Fruit fly (Drosophila melanogaster) whole organism, pupa: Measurements from ENCODE around the gene CG32087.

Experiments used
- CG10348 ChIP-seq: fragments of 200-800 bp; sonication (Bioruptor generic); IDR thresholded peaks from 2 replicates; pipeline ENCODE4 v1.3.6; 2022; ENCODE audit warnings: missing biosample characterization, missing genetic modification characterization
- CG12605 ChIP-seq: fragments of 200-800 bp; sonication (Bioruptor generic); IDR thresholded peaks from 2 replicates; pipeline ENCODE4 v1.3.6; 2022; ENCODE audit warnings: missing biosample characterization, missing genetic modification characterization
- CG13204 ChIP-seq: fragments of 200-800 bp; sonication (Bioruptor generic); optimal IDR thresholded peaks from 2 replicates; lab custom pipeline; 2018; ENCODE audit warnings: missing biosample characterization, mild to moderate bottlenecking, missing genetic modification characterization, moderate library complexity
- CG14655 ChIP-seq: fragments of 200-800 bp; sonication (Bioruptor generic); optimal IDR thresholded peaks from 3 replicates; lab custom pipeline; 2017; ENCODE audit warnings: mild to moderate bottlenecking, missing biosample characterization, missing genetic modification reagents, missing genetic modification characterization
- CG15710 ChIP-seq: fragments of 200-800 bp; sonication (Bioruptor generic); optimal IDR thresholded peaks from 2 replicates; lab custom pipeline; 2018; ENCODE audit warnings: missing biosample characterization, mild to moderate bottlenecking, missing genetic modification characterization, moderate library complexity
- CG17806 ChIP-seq: fragments of 200-800 bp; sonication (Bioruptor generic); optimal IDR thresholded peaks from 2 replicates; lab custom pipeline; 2018; ENCODE audit warnings: missing biosample characterization, mild to moderate bottlenecking, missing genetic modification characterization, moderate library complexity
- CG32121 ChIP-seq: fragments of 200-800 bp; sonication (Bioruptor generic); IDR thresholded peaks from 2 replicates; pipeline ENCODE4 v1.3.6; 2022; ENCODE audit warnings: missing biosample characterization, missing genetic modification characterization
- CG34367 ChIP-seq: fragments of 200-800 bp; sonication (Bioruptor generic); optimal IDR thresholded peaks from 2 replicates; lab custom pipeline; 2018; ENCODE audit warnings: missing biosample characterization, mild to moderate bottlenecking, missing genetic modification characterization
- CG4496 ChIP-seq: fragments of 200-800 bp; sonication (Bioruptor generic); IDR thresholded peaks from 3 replicates; pipeline ENCODE4 v1.3.6; 2022; ENCODE audit warnings: missing biosample characterization, missing genetic modification characterization
- CG8159 ChIP-seq: fragments of 200-800 bp; sonication (Bioruptor generic); optimal IDR thresholded peaks from 3 replicates; lab custom pipeline; 2018; ENCODE audit warnings: missing biosample characterization, mild to moderate bottlenecking, missing genetic modification characterization, moderate library complexity
- CG8301 ChIP-seq: fragments of 200-800 bp; sonication (Bioruptor generic); optimal IDR thresholded peaks from 2 replicates; lab custom pipeline; 2018; ENCODE audit warnings: missing biosample characterization, mild to moderate bottlenecking, missing genetic modification characterization
- CG9948 ChIP-seq: fragments of 200-800 bp; sonication (Bioruptor generic); optimal IDR thresholded peaks from 2 replicates; lab custom pipeline; 2018; ENCODE audit warnings: missing biosample characterization, mild to moderate bottlenecking, missing genetic modification characterization, moderate library complexity
- D1 ChIP-seq: fragments of 200-800 bp; sonication (Bioruptor generic); optimal IDR thresholded peaks from 2 replicates; lab custom pipeline; 2018; ENCODE audit warnings: missing biosample characterization, mild to moderate bottlenecking, missing genetic modification characterization, moderate library complexity
- EcR ChIP-seq: fragments of 200-800 bp; sonication (Bioruptor generic); optimal IDR thresholded peaks from 3 replicates; lab custom pipeline; 2019; ENCODE audit warnings: missing biosample characterization, missing genetic modification characterization, mild to moderate bottlenecking, moderate library complexity, missing genetic modification reagents
- Ets98B ChIP-seq: fragments of 200-800 bp; sonication (Bioruptor generic); IDR thresholded peaks from 2 replicates; pipeline ENCODE4 v1.3.6; 2022; ENCODE audit warnings: missing biosample characterization, missing genetic modification characterization
- Pif1A ChIP-seq: fragments of 200-800 bp; sonication (Bioruptor generic); optimal IDR thresholded peaks from 3 replicates; lab custom pipeline; 2016; ENCODE audit warnings: missing biosample characterization, missing genetic modification characterization
- Pif1B ChIP-seq: fragments of 200-800 bp; sonication (Bioruptor generic); optimal IDR thresholded peaks from 3 replicates; lab custom pipeline; 2016; ENCODE audit warnings: missing biosample characterization, missing genetic modification characterization
- Snoo ChIP-seq: fragments of 200-800 bp; sonication (Bioruptor generic); optimal IDR thresholded peaks from 3 replicates; lab custom pipeline; 2017; ENCODE audit warnings: missing biosample characterization, mild to moderate bottlenecking, missing genetic modification characterization, inconsistent platforms
- fd96Ca ChIP-seq: fragments of 200-800 bp; sonication (Bioruptor generic); IDR thresholded peaks from 3 replicates; pipeline ENCODE4 v1.3.6; 2022; ENCODE audit warnings: missing biosample characterization, missing genetic modification characterization
- rn ChIP-seq: fragments of 200-800 bp; sonication (Bioruptor generic); IDR thresholded peaks from 2 replicates; pipeline ENCODE4 v1.3.6; 2022; ENCODE audit warnings: missing biosample characterization, missing genetic modification characterization

CG32087 gene

DNA sequence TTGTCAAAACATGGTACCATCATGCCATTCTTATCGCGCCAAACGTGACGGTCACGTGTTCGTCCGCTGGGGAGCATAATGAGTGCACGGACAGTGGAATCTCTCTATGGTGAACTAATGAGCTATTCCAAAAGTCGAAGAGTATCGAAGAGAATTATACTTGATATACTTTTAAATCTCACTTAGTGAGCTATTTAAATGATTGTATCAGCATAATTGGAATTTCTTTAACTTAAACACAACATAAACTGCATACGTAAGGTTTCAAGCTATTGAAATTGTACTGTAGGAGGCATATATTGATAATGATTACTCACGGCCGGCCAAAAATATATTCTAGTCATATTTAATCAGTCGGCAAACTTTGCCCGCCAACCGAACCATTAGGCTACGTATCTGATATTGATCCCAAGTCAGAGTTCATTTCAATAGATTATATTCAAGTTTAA is 10.4 kb upstream of the CG32087 start:
- no peak for TF ChIP-seq CG12605 (GFP tag; lab: Robert Waterston, UW)
- TF ChIP-seq CG17806 (tag; lab: Kevin White, UChicago), result no peak
- TF ChIP-seq EcR (GFP tag; lab: Kevin White, UChicago), result no peak
- TF ChIP-seq fd96Ca, result no peak
- no peak for TF ChIP-seq CG10348
- TF ChIP-seq CG15710 (tag; lab: Kevin White, UChicago), result no peak
- no peak for TF ChIP-seq CG14655 (GFP tag; lab: Kevin White, UChicago)
- no peak for TF ChIP-seq rn (GFP tag; lab: Robert Waterston, UW)
- no peak for TF ChIP-seq CG13204 (GFP tag; lab: Kevin White, UChicago)
- no peak for TF ChIP-seq CG8301 (tag; lab: Kevin White, UChicago)
- no peak for TF ChIP-seq CG8159
- no peak for TF ChIP-seq CG9948
- no peak for TF ChIP-seq CG32121 (GFP tag; lab: Robert Waterston, UW)
- TF ChIP-seq Pif1B, result no peak
- no peak for TF ChIP-seq CG34367 (tag; lab: Kevin White, UChicago)
- no peak for TF ChIP-seq CG4496 (GFP tag; lab: Robert Waterston, UW)
- TF ChIP-seq D1, result no peak

DNA sequence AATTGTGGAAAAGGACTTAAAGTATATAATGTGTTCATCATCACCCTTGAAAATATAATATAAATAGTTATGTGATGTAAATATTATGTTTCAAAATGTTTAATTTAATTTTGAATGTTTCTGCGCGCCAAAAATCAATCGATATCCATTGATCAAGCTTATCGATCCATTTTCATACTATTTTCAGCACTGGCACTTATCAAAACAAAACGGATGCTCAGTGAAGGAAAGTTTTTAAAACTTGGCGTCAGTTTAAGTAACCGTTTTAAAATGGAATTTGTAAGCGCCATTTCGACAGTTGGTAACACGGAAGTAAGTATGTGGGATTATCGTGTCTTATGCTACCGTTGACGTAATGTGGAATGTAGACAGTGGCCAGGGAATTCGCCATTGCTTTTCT is 3.8 kb upstream of the CG32087 start, which contains the start of gene sunn:
Gene sunn, plus strand, starts transcription at position 202 of the 400 bp plus-strand sequence.
- TF ChIP-seq rn (GFP tag; lab: Robert Waterston, UW) (no peak), fd96Ca (no peak), CG17806 (tag; lab: Kevin White, UChicago) (no peak), CG10348 (no peak), CG8301 (tag; lab: Kevin White, UChicago) (no peak), Pif1A (GFP tag; lab: Kevin White, UChicago) (no peak), CG13204 (GFP tag; lab: Kevin White, UChicago) (no peak), CG14655 (GFP tag; lab: Kevin White, UChicago) (no peak), CG15710 (tag; lab: Kevin White, UChicago) (no peak)

DNA sequence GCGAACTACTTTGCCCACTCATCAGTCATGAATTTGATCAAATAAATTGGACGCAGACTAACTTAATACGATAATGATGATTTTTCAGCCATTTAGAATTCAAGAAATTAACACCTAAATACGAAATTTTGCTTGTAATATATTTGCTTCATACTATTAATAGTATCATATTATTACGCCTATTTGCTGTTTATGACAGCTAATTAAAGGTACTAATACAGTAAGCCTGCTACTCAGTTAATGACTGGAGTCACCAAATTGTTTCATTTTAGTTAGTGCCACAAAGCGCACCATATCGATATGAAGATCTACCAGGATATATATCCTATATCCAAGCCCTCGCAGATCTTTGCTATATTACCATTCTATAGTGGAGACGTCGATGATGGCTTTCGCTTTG is 19.1 kb downstream of the CG32087 start, which contains the start of gene Gr68a:
Gene Gr68a, plus strand, starts transcription at position 301 of the 400 bp plus-strand sequence.
- TF ChIP-seq CG10348, result no peak
- no peak for TF ChIP-seq rn (GFP tag; lab: Robert Waterston, UW)
- TF ChIP-seq CG32121 (GFP tag; lab: Robert Waterston, UW), result no peak
- no peak for TF ChIP-seq CG8301 (tag; lab: Kevin White, UChicago)
- no peak for TF ChIP-seq CG34367 (tag; lab: Kevin White, UChicago)
- TF ChIP-seq EcR (GFP tag; lab: Kevin White, UChicago), result no peak
- no peak for TF ChIP-seq CG8159
- no peak for TF ChIP-seq CG9948
- TF ChIP-seq Snoo (tag; lab: Kevin White, UChicago), result no peak
- no peak for TF ChIP-seq CG4496 (GFP tag; lab: Robert Waterston, UW)
- TF ChIP-seq, all 21 proteins: peak for 0

DNA sequence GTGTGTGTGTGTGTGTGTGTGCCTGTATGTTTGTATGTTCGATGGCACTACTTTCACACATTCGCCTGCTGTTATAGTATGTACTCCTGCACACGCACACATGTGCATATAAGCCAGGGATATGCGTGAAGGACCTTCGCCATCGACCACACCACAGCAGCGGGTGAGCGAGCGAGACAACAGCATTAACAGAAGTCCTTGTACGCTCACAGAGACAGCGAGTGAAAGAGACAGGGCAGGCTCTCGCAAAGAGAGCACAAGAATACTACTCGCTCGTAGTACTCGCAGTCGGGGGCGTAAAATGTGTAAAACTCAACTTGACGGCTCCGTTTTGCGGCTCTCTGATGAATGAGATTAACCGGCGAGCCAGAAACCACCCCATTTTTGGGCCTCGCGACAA is 33.0 kb downstream of the CG32087 start:
- TF ChIP-seq Ets98B (GFP tag; lab: Robert Waterston, UW), result no peak
- no peak for TF ChIP-seq CG9948
- no peak for TF ChIP-seq CG8301 (tag; lab: Kevin White, UChicago)
- TF ChIP-seq CG32121 (GFP tag; lab: Robert Waterston, UW), result no peak
- TF ChIP-seq CG12605 (GFP tag; lab: Robert Waterston, UW), result no peak
- TF ChIP-seq CG8159, result no peak
- no peak for TF ChIP-seq CG17806 (tag; lab: Kevin White, UChicago)
- TF ChIP-seq CG13204 (GFP tag; lab: Kevin White, UChicago), result no peak
- TF ChIP-seq rn (GFP tag; lab: Robert Waterston, UW), result no peak
- no peak for TF ChIP-seq Snoo (tag; lab: Kevin White, UChicago)
- TF ChIP-seq Pif1A (GFP tag; lab: Kevin White, UChicago), result no peak
- TF ChIP-seq CG14655 (GFP tag; lab: Kevin White, UChicago), result no peak
- no peak for TF ChIP-seq D1
- TF ChIP-seq CG15710 (tag; lab: Kevin White, UChicago), result no peak
- TF ChIP-seq, all 21 proteins: peak for 0

DNA sequence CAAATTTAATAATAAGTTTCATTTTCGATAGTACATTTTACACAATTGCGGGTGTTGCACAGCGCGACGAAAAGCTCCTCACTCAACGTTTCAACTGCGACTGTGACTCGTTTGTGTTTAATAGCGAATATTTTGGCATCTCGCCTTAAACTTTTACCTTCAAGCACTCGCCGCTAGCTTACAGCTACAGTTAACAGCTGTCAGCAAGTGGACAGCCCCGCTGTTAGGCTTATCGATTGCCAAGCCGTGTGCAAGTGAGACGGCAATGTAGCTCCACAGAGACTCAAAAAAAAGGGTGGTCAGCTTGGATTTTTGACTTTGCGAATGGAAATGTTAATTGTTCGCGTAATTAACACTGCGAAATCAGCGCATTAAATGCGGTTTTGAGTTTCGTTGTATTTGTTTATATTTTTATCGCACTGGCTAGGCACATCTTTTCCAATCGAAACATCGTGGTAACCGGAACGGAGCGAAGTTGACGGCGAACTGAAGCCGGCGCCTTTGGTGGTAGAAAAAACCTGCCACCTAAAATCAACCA is 33.8 kb downstream of the CG32087 start, which contains the start of gene loaf:
Gene loaf, minus strand, starts transcription at position 488 of the 538 bp plus-strand sequence.
- no peak for TF ChIP-seq CG4496 (GFP tag; lab: Robert Waterston, UW)
- TF ChIP-seq EcR (GFP tag; lab: Kevin White, UChicago), result no peak
- TF ChIP-seq rn (GFP tag; lab: Robert Waterston, UW), result no peak
- no peak for TF ChIP-seq CG17806 (tag; lab: Kevin White, UChicago)
- no peak for TF ChIP-seq CG8159
- no peak for TF ChIP-seq CG13204 (GFP tag; lab: Kevin White, UChicago)
- no peak for TF ChIP-seq CG34367 (tag; lab: Kevin White, UChicago)
- TF ChIP-seq CG32121 (GFP tag; lab: Robert Waterston, UW), result no peak
- TF ChIP-seq CG9948, result no peak
- no peak for TF ChIP-seq fd96Ca
- no peak for TF ChIP-seq CG12605 (GFP tag; lab: Robert Waterston, UW)
- TF ChIP-seq Snoo (tag; lab: Kevin White, UChicago), result no peak
- no peak for TF ChIP-seq D1
- no peak for TF ChIP-seq CG15710 (tag; lab: Kevin White, UChicago)
- TF ChIP-seq Pif1A (GFP tag; lab: Kevin White, UChicago), result no peak
- TF ChIP-seq Ets98B (GFP tag; lab: Robert Waterston, UW), result no peak
- no peak for TF ChIP-seq CG10348
- TF ChIP-seq, all 21 proteins: peak for 0

DNA sequence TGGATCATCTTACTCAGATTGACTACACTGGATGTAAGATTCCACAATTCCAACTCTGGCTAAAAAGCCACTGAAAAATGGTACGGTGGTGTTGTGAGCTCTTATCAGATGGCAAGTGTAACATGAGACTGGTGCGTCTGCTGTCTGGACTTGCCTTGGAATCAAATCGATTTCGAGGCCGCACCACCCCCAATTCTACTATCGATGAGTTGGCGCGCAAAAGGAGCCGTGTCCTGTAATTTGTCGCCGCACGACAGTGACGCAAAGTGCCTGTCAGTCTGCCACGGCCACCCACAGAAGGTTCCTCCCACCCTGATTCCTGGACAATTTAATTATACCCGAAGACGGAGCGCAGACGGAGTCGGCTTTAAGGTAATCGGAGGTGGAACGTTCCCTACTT is 34.6 kb downstream of the CG32087 start:
- no peak for TF ChIP-seq CG8301 (tag; lab: Kevin White, UChicago)
- no peak for TF ChIP-seq CG10348
- TF ChIP-seq CG8159, result no peak
- no peak for TF ChIP-seq CG34367 (tag; lab: Kevin White, UChicago)
- no peak for TF ChIP-seq CG17806 (tag; lab: Kevin White, UChicago)
- no peak for TF ChIP-seq fd96Ca
- TF ChIP-seq EcR (GFP tag; lab: Kevin White, UChicago), result no peak
- no peak for TF ChIP-seq CG9948
- TF ChIP-seq rn (GFP tag; lab: Robert Waterston, UW), result no peak
- TF ChIP-seq Snoo (tag; lab: Kevin White, UChicago), result no peak
- TF ChIP-seq Pif1A (GFP tag; lab: Kevin White, UChicago), result no peak
- no peak for TF ChIP-seq CG12605 (GFP tag; lab: Robert Waterston, UW)
- TF ChIP-seq CG13204 (GFP tag; lab: Kevin White, UChicago), result no peak
- no peak for TF ChIP-seq CG15710 (tag; lab: Kevin White, UChicago)
- no peak for TF ChIP-seq Ets98B (GFP tag; lab: Robert Waterston, UW)
